Worm (Caenorhabditis elegans) whole organism, L2 larva: ENCODE measurements around the gene ttr-35.

Experiments
- aly-2 ChIP-seq: fragments of 150-350 bp; optimal IDR thresholded peaks from 2 replicates; lab custom pipeline; 2014; ENCODE audit warnings: missing biosample characterization, missing genetic modification characterization
- fos-1 ChIP-seq: fragments of 150-350 bp; optimal IDR thresholded peaks from 2 replicates; lab custom pipeline; 2014; ENCODE audit warnings: missing biosample characterization, missing genetic modification characterization
- lin-13 ChIP-seq: fragments of 150-350 bp; optimal IDR thresholded peaks from 2 replicates; lab custom pipeline; 2014; ENCODE audit warnings: missing biosample characterization, missing genetic modification reagents, missing genetic modification characterization
- lin-39 ChIP-seq: fragments of 150-350 bp; optimal IDR thresholded peaks from 2 replicates; lab custom pipeline; 2014; ENCODE audit warnings: missing biosample characterization, missing genetic modification reagents, missing genetic modification characterization
- lsy-2 ChIP-seq, 2 experiments: fragments of 150-350 bp in 1 of 2; sonication (generic microtip) in 1 of 2; optimal IDR thresholded peaks; 2 replicates each; lab custom pipeline; 2014 to 2017; ENCODE audit warnings: missing biosample characterization in 2 of 2, missing genetic modification characterization in 2 of 2
- mab-5 ChIP-seq: fragments of 150-350 bp; optimal IDR thresholded peaks from 2 replicates; lab custom pipeline; 2014; ENCODE audit warnings: missing biosample characterization, missing genetic modification characterization
- nhr-11 ChIP-seq: fragments of 150-350 bp; optimal IDR thresholded peaks from 2 replicates; lab custom pipeline; 2014; ENCODE audit warnings: missing biosample characterization, missing genetic modification characterization
- nhr-6 ChIP-seq: fragments of 150-350 bp; optimal IDR thresholded peaks from 2 replicates; lab custom pipeline; 2014; ENCODE audit warnings: missing biosample characterization, missing genetic modification characterization
- skn-1 ChIP-seq: sonication (generic microtip); optimal IDR thresholded peaks from 2 replicates; lab custom pipeline; 2017; ENCODE audit warnings: missing biosample characterization, missing genetic modification characterization
- unc-39 ChIP-seq: fragments of 150-350 bp; optimal IDR thresholded peaks from 2 replicates; lab custom pipeline; 2014; ENCODE audit warnings: missing biosample characterization, missing genetic modification characterization
- unc-62 ChIP-seq: fragments of 150-350 bp; optimal IDR thresholded peaks from 2 replicates; lab custom pipeline; 2014; ENCODE audit warnings: missing biosample characterization, missing genetic modification reagents, missing genetic modification characterization
- zag-1 ChIP-seq: fragments of 150-350 bp; optimal IDR thresholded peaks from 2 replicates; lab custom pipeline; 2014; ENCODE audit warnings: missing biosample characterization, missing genetic modification characterization
- ztf-11 ChIP-seq: sonication (generic microtip); optimal IDR thresholded peaks from 2 replicates; lab custom pipeline; 2017; ENCODE audit warnings: missing biosample characterization, missing genetic modification characterization
- ztf-4 ChIP-seq: fragments of 150-350 bp; optimal IDR thresholded peaks from 2 replicates; lab custom pipeline; 2014; ENCODE audit warnings: missing biosample characterization, missing genetic modification characterization

ce11 chrX:6473698-6474314, 38.3 kb upstream of the ttr-35 start, which contains the start of the genes C15B12.4 and C15B12.8:
- TF ChIP-seq aly-2 (no peak), mab-5 (tag; lab: Kevin White, UChicago) (no peak), unc-62 (no peak), fos-1 (tag; lab: Kevin White, UChicago) (no peak), lin-13 (GFP tag; lab: Kevin White, UChicago) (no peak), unc-39 (tag; lab: Kevin White, UChicago) (no peak), lin-39 (tag; lab: Kevin White, UChicago) (no peak), ztf-11 (tag; lab: Kevin White, UChicago) (no peak), zag-1 (tag; lab: Kevin White, UChicago) (no peak), nhr-6 (tag; lab: Kevin White, UChicago) (no peak), ztf-4 (tag; lab: Kevin White, UChicago) (no peak), skn-1 (tag; lab: Kevin White, UChicago) (no peak), lsy-2 (tag; optimal IDR thresholded peaks at IDR 0.05; lab: Kevin White, UChicago) (no peak), nhr-11 (tag; lab: Kevin White, UChicago) (no peak)
